Worm (Caenorhabditis elegans): ENCODE data around the gene F26C11.3.

- no peak for TF ChIP-seq cnd-1 (tag; optimal IDR thresholded peaks at IDR 0.05)
- no peak for TF ChIP-seq nhr-76 (tag; optimal IDR thresholded peaks at IDR 0.05)
- TF ChIP-seq elt-1 (tag; optimal IDR thresholded peaks at IDR 0.05; ENCODE audit: borderline replicate concordance, insufficient read depth): no peak
- no peak for TF ChIP-seq snpc-4 (tag; optimal IDR thresholded peaks at IDR 0.05)
- TF ChIP-seq nhr-28 (tag; optimal IDR thresholded peaks at IDR 0.05): no peak
- no peak for TF ChIP-seq elt-3 (tag; optimal IDR thresholded peaks at IDR 0.05)
- TF ChIP-seq ham-2 (GFP tag; optimal IDR thresholded peaks at IDR 0.05): no peak
- no peak for TF ChIP-seq pha-4 (tag; optimal IDR thresholded peaks at IDR 0.05)
- no peak for TF ChIP-seq lsy-2 (tag; optimal IDR thresholded peaks at IDR 0.05)
- no peak for TF ChIP-seq unc-39 (tag; optimal IDR thresholded peaks at IDR 0.05)
These were observed 40.2 kb downstream of the F26C11.3 start, which contains the start of the genes chil-2 and ctsa-3.2 for ce11 chrII:9874508-9875229.
